Worm (Caenorhabditis elegans): Measurements from ENCODE around the gene kin-18.

The kin-18 gene

ce11 chrIII:6154586-6154985 is 36.2 kb downstream of the kin-18 start:
- TF ChIP-seq unc-120 (tag; optimal IDR thresholded peaks at IDR 0.05; ENCODE audit: poor library complexity, severe bottlenecking) (no peak), ceh-39 (tag; optimal IDR thresholded peaks at IDR 0.05) (no peak), zip-8 (tag; optimal IDR thresholded peaks at IDR 0.05) (no peak)

DNA sequence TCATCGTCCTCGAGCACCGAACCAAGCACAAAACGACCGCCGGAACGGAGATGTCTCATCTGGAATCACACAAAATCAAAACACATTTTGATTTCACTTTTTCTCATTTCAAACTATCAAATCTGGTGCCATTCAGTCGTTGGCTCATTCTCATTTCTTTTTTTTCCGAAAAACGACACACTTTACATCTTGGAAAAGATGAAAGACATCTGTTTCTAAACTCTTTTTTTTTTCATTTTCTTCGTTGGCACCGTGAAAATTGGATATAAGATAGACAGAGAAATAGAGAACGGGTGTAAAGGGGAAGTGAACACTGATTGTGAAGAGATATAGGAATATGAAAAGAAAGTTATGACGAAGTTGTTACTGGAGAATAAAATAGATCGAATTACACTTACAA is 37.4 kb downstream of the kin-18 start:
- TF ChIP-seq ham-2 (GFP tag; optimal IDR thresholded peaks at IDR 0.05), result no peak
- no peak for TF ChIP-seq ceh-43 (GFP tag; optimal IDR thresholded peaks at IDR 0.05)
- TF ChIP-seq sem-2 (GFP tag; optimal IDR thresholded peaks at IDR 0.05), result no peak
- no peak for TF ChIP-seq sptf-1 (tag; optimal IDR thresholded peaks at IDR 0.05)
- no peak for TF ChIP-seq elt-1 (tag; optimal IDR thresholded peaks at IDR 0.05; ENCODE audit: borderline replicate concordance, insufficient read depth)
- TF ChIP-seq nhr-28 (tag; optimal IDR thresholded peaks at IDR 0.05), result no peak
- TF ChIP-seq bed-3 (GFP tag; optimal IDR thresholded peaks at IDR 0.05), result no peak
- TF ChIP-seq cnd-1 (tag; optimal IDR thresholded peaks at IDR 0.05), result no peak
- no peak for TF ChIP-seq snpc-4 (tag; optimal IDR thresholded peaks at IDR 0.05)
- TF ChIP-seq nhr-237 (tag; optimal IDR thresholded peaks at IDR 0.05), result no peak
- TF ChIP-seq zip-8 (tag; optimal IDR thresholded peaks at IDR 0.05), result no peak
- TF ChIP-seq elt-3 (tag; optimal IDR thresholded peaks at IDR 0.05), result no peak
- no peak for TF ChIP-seq ces-1 (GFP tag; optimal IDR thresholded peaks at IDR 0.05)
- TF ChIP-seq flh-1 (GFP tag; optimal IDR thresholded peaks at IDR 0.05), result no peak

DNA sequence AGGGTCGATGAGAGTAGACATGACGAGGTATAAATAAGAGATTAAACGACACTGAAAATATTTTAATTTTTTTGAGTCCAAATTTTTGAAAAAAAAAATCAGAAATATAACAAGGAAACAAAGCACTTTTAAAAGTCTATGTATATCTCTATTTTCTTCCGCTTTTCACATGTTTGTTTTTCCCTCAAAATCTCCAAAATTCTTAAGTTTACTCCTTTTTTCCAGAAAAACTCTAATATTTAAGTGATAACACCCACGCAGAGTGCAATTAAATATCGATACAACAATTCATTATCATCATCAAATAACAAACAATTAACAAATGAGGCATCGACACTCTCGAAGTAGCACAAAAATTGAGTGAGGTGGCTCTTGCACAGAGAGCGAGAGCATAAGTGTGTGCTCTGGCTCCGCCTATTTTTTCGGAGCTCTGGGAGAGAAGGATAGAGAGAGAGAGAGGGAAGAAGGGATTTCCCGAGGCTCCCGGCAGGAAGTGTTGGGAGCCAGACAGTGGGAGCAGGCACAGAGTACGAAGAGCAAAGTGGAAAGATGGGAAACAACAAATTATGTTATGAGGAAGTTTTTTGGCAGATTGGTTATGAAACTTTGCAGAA is 39.4 kb downstream of the kin-18 start, which contains the start of gene anmt-2:
TSS of gene anmt-2 (minus strand) at position 51 of the 614 bp plus-strand sequence.
- TF ChIP-seq sem-2 (GFP tag; optimal IDR thresholded peaks at IDR 0.05), result no peak
- TF ChIP-seq nhr-237 (tag; optimal IDR thresholded peaks at IDR 0.05), result no peak
- TF ChIP-seq hlh-1 (tag; optimal IDR thresholded peaks at IDR 0.05), result peak; percentile 27
- no peak for TF ChIP-seq cnd-1 (tag; optimal IDR thresholded peaks at IDR 0.05)

ce11 chrIII:6158642-6159475 is 40.4 kb downstream of the kin-18 start, which contains the start of gene nfm-1:
Gene nfm-1, plus strand, starts transcription at chrIII:6159453.
- TF ChIP-seq nhr-237 (tag; optimal IDR thresholded peaks at IDR 0.05) (no peak), hlh-1 (tag; optimal IDR thresholded peaks at IDR 0.05) (peak; percentile 89), bed-3 (GFP tag; optimal IDR thresholded peaks at IDR 0.05) (peak; percentile 70), M03D4.4 (tag; optimal IDR thresholded peaks at IDR 0.05) (peak; percentile 91), ztf-11 (tag; optimal IDR thresholded peaks at IDR 0.05) (no peak), nhr-76 (tag; optimal IDR thresholded peaks at IDR 0.05) (no peak), mab-5 (tag; optimal IDR thresholded peaks at IDR 0.05) (no peak), mep-1 (tag; optimal IDR thresholded peaks at IDR 0.05) (peak; percentile 71), cnd-1 (tag; optimal IDR thresholded peaks at IDR 0.05) (peak; percentile 89), snpc-4 (tag; optimal IDR thresholded peaks at IDR 0.05) (no peak), mls-2 (tag; optimal IDR thresholded peaks at IDR 0.05) (peak; percentile 93), flh-1 (GFP tag; optimal IDR thresholded peaks at IDR 0.05) (peak; percentile 66), unc-39 (tag; optimal IDR thresholded peaks at IDR 0.05) (peak; percentile 35), drap-1 (GFP tag; optimal IDR thresholded peaks at IDR 0.05) (peak; percentile 90), elt-3 (tag; optimal IDR thresholded peaks at IDR 0.05) (no peak), ceh-43 (GFP tag; optimal IDR thresholded peaks at IDR 0.05) (peak; percentile 86), ceh-83 (GFP tag; optimal IDR thresholded peaks at IDR 0.05) (peak; percentile 87), ham-2 (GFP tag; optimal IDR thresholded peaks at IDR 0.05) (peak; percentile 71), unc-62 (GFP tag; optimal IDR thresholded peaks at IDR 0.05) (peak; percentile 47), nhr-28 (tag; optimal IDR thresholded peaks at IDR 0.05) (no peak), tbx-8 (GFP tag; optimal IDR thresholded peaks at IDR 0.05) (peak; percentile 73), ces-1 (GFP tag; optimal IDR thresholded peaks at IDR 0.05) (peak; percentile 62), sptf-1 (tag; optimal IDR thresholded peaks at IDR 0.05) (peak; percentile 92), lin-13 (tag; optimal IDR thresholded peaks at IDR 0.05) (no peak), pha-4 (tag; optimal IDR thresholded peaks at IDR 0.05) (peak; percentile 19), unc-120 (tag; optimal IDR thresholded peaks at IDR 0.05; ENCODE audit: poor library complexity, severe bottlenecking) (peak; percentile 77), sem-2 (GFP tag; optimal IDR thresholded peaks at IDR 0.05) (peak; percentile 86), ceh-39 (tag; optimal IDR thresholded peaks at IDR 0.05) (no peak), lin-32 (GFP tag; optimal IDR thresholded peaks at IDR 0.05) (peak; percentile 71), lsy-2 (tag; optimal IDR thresholded peaks at IDR 0.05) (peak; percentile 35)

Measured in whole organism, mixed stage, embryonic.